Fruit fly (Drosophila melanogaster) whole organism, pupa: ENCODE measurements around the gene CG46513.
"Not testable (repeated sequence)": the region's sequence is repeated elsewhere in the genome, so short reads cannot be mapped to it uniquely, and the experiment has no call there.

Source experiments
- CG12605 ChIP-seq: fragments of 200-800 bp; sonication (Bioruptor generic); IDR thresholded peaks from 2 replicates; pipeline ENCODE4 v1.3.6; 2022; ENCODE audit warnings: missing biosample characterization, missing genetic modification characterization
- CG13204 ChIP-seq: fragments of 200-800 bp; sonication (Bioruptor generic); optimal IDR thresholded peaks from 2 replicates; lab custom pipeline; 2018; ENCODE audit warnings: missing biosample characterization, mild to moderate bottlenecking, missing genetic modification characterization, moderate library complexity
- CG14655 ChIP-seq: fragments of 200-800 bp; sonication (Bioruptor generic); optimal IDR thresholded peaks from 3 replicates; lab custom pipeline; 2017; ENCODE audit warnings: mild to moderate bottlenecking, missing biosample characterization, missing genetic modification reagents, missing genetic modification characterization
- CG15710 ChIP-seq: fragments of 200-800 bp; sonication (Bioruptor generic); optimal IDR thresholded peaks from 2 replicates; lab custom pipeline; 2018; ENCODE audit warnings: missing biosample characterization, mild to moderate bottlenecking, missing genetic modification characterization, moderate library complexity
- CG32121 ChIP-seq: fragments of 200-800 bp; sonication (Bioruptor generic); IDR thresholded peaks from 2 replicates; pipeline ENCODE4 v1.3.6; 2022; ENCODE audit warnings: missing biosample characterization, missing genetic modification characterization
- CG34367 ChIP-seq: fragments of 200-800 bp; sonication (Bioruptor generic); optimal IDR thresholded peaks from 2 replicates; lab custom pipeline; 2018; ENCODE audit warnings: missing biosample characterization, mild to moderate bottlenecking, missing genetic modification characterization
- CG8301 ChIP-seq: fragments of 200-800 bp; sonication (Bioruptor generic); optimal IDR thresholded peaks from 2 replicates; lab custom pipeline; 2018; ENCODE audit warnings: missing biosample characterization, mild to moderate bottlenecking, missing genetic modification characterization
- CG9948 ChIP-seq: fragments of 200-800 bp; sonication (Bioruptor generic); optimal IDR thresholded peaks from 2 replicates; lab custom pipeline; 2018; ENCODE audit warnings: missing biosample characterization, mild to moderate bottlenecking, missing genetic modification characterization, moderate library complexity
- EcR ChIP-seq: fragments of 200-800 bp; sonication (Bioruptor generic); optimal IDR thresholded peaks from 3 replicates; lab custom pipeline; 2019; ENCODE audit warnings: missing biosample characterization, missing genetic modification characterization, mild to moderate bottlenecking, moderate library complexity, missing genetic modification reagents
- Ets98B ChIP-seq: fragments of 200-800 bp; sonication (Bioruptor generic); IDR thresholded peaks from 2 replicates; pipeline ENCODE4 v1.3.6; 2022; ENCODE audit warnings: missing biosample characterization, missing genetic modification characterization
- Pif1A ChIP-seq: fragments of 200-800 bp; sonication (Bioruptor generic); optimal IDR thresholded peaks from 3 replicates; lab custom pipeline; 2016; ENCODE audit warnings: missing biosample characterization, missing genetic modification characterization
- Pif1B ChIP-seq: fragments of 200-800 bp; sonication (Bioruptor generic); optimal IDR thresholded peaks from 3 replicates; lab custom pipeline; 2016; ENCODE audit warnings: missing biosample characterization, missing genetic modification characterization
- Snoo ChIP-seq: fragments of 200-800 bp; sonication (Bioruptor generic); optimal IDR thresholded peaks from 3 replicates; lab custom pipeline; 2017; ENCODE audit warnings: missing biosample characterization, mild to moderate bottlenecking, missing genetic modification characterization, inconsistent platforms
- fd96Ca ChIP-seq: fragments of 200-800 bp; sonication (Bioruptor generic); IDR thresholded peaks from 3 replicates; pipeline ENCODE4 v1.3.6; 2022; ENCODE audit warnings: missing biosample characterization, missing genetic modification characterization
- gl ChIP-seq: fragments of 200-800 bp; sonication (Bioruptor generic); optimal IDR thresholded peaks from 2 replicates; lab custom pipeline; 2018; ENCODE audit warnings: missing biosample characterization, mild to moderate bottlenecking, missing genetic modification characterization

The CG46513 gene

DNA sequence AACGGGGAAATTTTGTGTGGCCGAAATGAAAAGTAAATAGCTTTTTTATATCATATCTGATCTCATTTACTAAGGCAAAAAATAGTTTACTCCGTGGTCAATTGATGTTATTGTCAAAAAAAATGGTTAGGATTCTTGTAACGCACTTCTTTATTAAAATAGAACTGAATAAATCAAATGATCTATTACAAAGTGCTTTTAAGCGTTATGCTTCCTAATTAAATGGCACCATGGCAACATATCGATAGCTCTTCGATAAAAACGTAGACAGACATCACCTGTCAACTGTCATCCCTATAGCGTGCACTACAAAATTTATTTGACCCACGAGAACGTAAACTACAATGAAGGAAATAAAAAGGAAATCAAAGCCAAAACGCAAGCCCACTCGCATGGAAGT, at the start of gene CG46513:
Gene CG46513 (plus strand): TSS at position 301 of the 400 bp plus-strand sequence.
- not testable (repeated sequence) for TF ChIP-seq CG15710 (tag; lab: Kevin White, UChicago); CG32121 (GFP tag; lab: Robert Waterston, UW); CG9948 (tag; lab: Kevin White, UChicago)

DNA sequence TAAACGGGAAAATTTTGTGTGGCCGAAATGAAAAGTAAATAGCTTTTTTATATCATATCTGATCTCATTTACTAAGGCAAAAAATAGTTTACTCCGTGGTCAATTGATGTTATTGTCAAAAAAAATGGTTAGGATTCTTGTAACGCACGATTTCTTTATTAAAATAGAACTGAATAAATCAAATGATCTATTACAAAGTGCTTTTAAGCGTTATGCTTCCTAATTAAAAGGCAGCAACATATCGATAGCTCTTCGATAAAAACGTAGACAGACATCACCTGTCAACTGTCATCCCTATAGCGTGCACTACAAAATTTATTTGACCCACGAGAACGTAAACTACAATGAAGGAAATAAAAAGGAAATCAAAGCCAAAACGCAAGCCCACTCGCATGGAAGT, 49.3 kb upstream of the CG46513 start, which contains the start of gene CG40813:
Gene CG40813 (plus strand): TSS at position 301 of the 400 bp plus-strand sequence.
- not testable (repeated sequence) for TF ChIP-seq EcR (GFP tag; lab: Kevin White, UChicago); CG13204 (GFP tag; lab: Kevin White, UChicago); CG34367

DNA sequence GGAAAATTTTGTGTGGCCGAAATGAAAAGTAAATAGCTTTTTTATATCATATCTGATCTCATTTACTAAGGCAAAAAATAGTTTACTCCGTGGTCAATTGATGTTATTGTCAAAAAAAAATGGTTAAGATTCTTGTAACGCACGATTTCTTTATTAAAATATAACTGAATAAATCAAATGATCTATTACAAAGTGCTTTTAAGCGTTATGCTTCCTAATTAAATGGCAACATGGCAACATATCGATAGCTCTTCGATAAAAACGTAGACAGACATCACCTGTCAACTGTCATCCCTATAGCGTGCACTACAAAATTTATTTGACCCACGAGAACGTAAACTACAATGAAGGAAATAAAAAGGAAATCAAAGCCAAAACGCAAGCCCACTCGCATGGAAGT, 44.6 kb upstream of the CG46513 start, which contains the start of gene CG46504:
Gene CG46504 (plus strand): TSS at position 301 of the 400 bp plus-strand sequence.
- not testable (repeated sequence) for TF ChIP-seq fd96Ca (GFP tag; lab: Robert Waterston, UW); CG15710 (tag; lab: Kevin White, UChicago); CG14655 (GFP tag; lab: Kevin White, UChicago)

DNA sequence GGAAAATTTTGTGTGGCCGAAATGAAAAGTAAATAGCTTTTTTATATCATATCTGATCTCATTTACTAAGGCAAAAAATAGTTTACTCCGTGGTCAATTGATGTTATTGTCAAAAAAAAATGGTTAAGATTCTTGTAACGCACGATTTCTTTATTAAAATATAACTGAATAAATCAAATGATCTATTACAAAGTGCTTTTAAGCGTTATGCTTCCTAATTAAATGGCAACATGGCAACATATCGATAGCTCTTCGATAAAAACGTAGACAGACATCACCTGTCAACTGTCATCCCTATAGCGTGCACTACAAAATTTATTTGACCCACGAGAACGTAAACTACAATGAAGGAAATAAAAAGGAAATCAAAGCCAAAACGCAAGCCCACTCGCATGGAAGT, 39.5 kb upstream of the CG46513 start, which contains the start of gene CG46505:
Gene CG46505 (plus strand): TSS at position 301 of the 400 bp plus-strand sequence.
- not testable (repeated sequence) for TF ChIP-seq CG32121 (GFP tag; lab: Robert Waterston, UW); Pif1B; EcR (GFP tag; lab: Kevin White, UChicago)
- TF ChIP-seq, all 21 proteins: peak for 0; not testable (repeated sequence) for 21

DNA sequence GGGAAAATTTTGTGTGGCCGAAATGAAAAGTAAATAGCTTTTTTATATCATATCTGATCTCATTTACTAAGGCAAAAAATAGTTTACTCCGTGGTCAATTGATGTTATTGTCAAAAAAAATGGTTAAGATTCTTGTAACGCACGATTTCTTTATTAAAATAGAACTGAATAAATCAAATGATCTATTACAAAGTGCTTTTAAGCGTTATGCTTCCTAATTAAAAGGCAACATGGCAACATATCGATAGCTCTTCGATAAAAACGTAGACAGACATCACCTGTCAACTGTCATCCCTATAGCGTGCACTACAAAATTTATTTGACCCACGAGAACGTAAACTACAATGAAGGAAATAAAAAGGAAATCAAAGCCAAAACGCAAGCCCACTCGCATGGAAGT, 34.5 kb upstream of the CG46513 start, which contains the start of gene CG46506:
Gene CG46506 (plus strand): TSS at position 301 of the 400 bp plus-strand sequence.
- TF ChIP-seq Pif1A (GFP tag; lab: Kevin White, UChicago); CG12605 (GFP tag; lab: Robert Waterston, UW); Pif1B: not testable (repeated sequence)

DNA sequence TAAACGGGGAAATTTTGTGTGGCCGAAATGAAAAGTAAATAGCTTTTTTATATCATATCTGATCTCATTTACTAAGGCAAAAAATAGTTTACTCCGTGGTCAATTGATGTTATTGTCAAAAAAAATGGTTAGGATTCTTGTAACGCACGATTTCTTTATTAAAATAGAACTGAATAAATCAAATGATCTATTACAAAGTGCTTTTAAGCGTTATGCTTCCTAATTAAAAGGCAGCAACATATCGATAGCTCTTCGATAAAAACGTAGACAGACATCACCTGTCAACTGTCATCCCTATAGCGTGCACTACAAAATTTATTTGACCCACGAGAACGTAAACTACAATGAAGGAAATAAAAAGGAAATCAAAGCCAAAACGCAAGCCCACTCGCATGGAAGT, 29.4 kb upstream of the CG46513 start, which contains the start of gene CG46507:
Gene CG46507 (plus strand): TSS at position 301 of the 400 bp plus-strand sequence.
- not testable (repeated sequence) for TF ChIP-seq EcR (GFP tag; lab: Kevin White, UChicago); gl (tag; lab: Kevin White, UChicago); Pif1A (GFP tag; lab: Kevin White, UChicago)

DNA sequence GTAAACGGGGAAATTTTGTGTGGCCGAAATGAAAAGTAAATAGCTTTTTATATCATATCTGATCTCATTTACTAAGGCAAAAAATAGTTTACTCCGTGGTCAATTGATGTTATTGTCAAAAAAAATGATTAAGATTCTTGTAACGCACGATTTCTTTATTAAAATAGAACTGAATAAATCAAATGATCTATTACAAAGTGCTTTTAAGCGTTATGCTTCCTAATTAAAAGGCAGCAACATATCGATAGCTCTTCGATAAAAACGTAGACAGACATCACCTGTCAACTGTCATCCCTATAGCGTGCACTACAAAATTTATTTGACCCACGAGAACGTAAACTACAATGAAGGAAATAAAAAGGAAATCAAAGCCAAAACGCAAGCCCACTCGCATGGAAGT, 24.7 kb upstream of the CG46513 start, which contains the start of gene CG46508:
Gene CG46508 (plus strand): TSS at position 301 of the 400 bp plus-strand sequence.
- not testable (repeated sequence) for TF ChIP-seq Pif1B; CG13204 (GFP tag; lab: Kevin White, UChicago); CG34367
- TF ChIP-seq, all 21 proteins: peak for 0; not testable (repeated sequence) for 21

DNA sequence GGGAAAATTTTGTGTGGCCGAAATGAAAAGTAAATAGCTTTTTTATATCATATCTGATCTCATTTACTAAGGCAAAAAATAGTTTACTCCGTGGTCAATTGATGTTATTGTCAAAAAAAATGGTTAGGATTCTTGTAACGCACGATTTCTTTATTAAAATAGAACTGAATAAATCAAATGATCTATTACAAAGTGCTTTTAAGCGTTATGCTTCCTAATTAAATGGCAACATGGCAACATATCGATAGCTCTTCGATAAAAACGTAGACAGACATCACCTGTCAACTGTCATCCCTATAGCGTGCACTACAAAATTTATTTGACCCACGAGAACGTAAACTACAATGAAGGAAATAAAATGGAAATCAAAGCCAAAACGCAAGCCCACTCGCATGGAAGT, 19.7 kb upstream of the CG46513 start, which contains the start of gene CG46509:
Gene CG46509 (plus strand): TSS at position 301 of the 400 bp plus-strand sequence.
- not testable (repeated sequence) for TF ChIP-seq Ets98B (GFP tag; lab: Robert Waterston, UW); CG8301 (tag; lab: Kevin White, UChicago); Pif1B

DNA sequence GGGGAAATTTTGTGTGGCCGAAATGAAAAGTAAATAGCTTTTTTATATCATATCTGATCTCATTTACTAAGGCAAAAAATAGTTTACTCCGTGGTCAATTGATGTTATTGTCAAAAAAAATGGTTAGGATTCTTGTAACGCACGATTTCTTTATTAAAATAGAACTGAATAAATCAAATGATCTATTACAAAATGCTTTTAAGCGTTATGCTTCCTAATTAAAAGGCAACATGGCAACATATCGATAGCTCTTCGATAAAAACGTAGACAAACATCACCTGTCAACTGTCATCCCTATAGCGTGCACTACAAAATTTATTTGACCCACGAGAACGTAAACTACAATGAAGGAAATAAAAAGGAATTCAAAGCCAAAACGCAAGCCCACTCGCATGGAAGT, 14.9 kb upstream of the CG46513 start, which contains the start of gene CG46510:
Gene CG46510 (plus strand): TSS at position 301 of the 400 bp plus-strand sequence.
- not testable (repeated sequence) for TF ChIP-seq EcR (GFP tag; lab: Kevin White, UChicago); CG12605 (GFP tag; lab: Robert Waterston, UW); fd96Ca (GFP tag; lab: Robert Waterston, UW)

DNA sequence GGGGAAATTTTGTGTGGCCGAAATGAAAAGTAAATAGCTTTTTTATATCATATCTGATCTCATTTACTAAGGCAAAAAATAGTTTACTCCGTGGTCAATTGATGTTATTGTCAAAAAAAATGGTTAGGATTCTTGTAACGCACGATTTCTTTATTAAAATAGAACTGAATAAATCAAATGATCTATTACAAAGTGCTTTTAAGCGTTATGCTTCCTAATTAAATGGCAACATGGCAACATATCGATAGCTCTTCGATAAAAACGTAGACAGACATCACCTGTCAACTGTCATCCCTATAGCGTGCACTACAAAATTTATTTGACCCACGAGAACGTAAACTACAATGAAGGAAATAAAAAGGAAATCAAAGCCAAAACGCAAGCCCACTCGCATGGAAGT, 9.9 kb upstream of the CG46513 start, which contains the start of gene CG46511:
Gene CG46511 (plus strand): TSS at position 301 of the 400 bp plus-strand sequence.
- not testable (repeated sequence) for TF ChIP-seq EcR (GFP tag; lab: Kevin White, UChicago); CG32121 (GFP tag; lab: Robert Waterston, UW); Snoo (tag; lab: Kevin White, UChicago)
- TF ChIP-seq, all 21 proteins: peak for 0; not testable (repeated sequence) for 21
